Worm (Caenorhabditis elegans) whole organism, L4 larva: ENCODE data around the gene mig-13.
A peak's percentile ranks its signal among the peaks of the same experiment; 100 is the strongest.

Experiments
- F37D6.2 ChIP-seq: sonication (generic microtip); optimal IDR thresholded peaks from 2 replicates; lab custom pipeline; 2016; ENCODE audit warnings: mild to moderate bottlenecking, missing genetic modification characterization, missing compliant biosample characterization
- F44E2.7 ChIP-seq: fragments of 200-800 bp; sonication (Bioruptor generic); IDR thresholded peaks from 2 replicates; pipeline ENCODE4 v2.1.2; 2022; ENCODE audit warnings: missing genetic modification characterization, missing compliant biosample characterization
- Y48G9A.11 ChIP-seq: fragments of 200-800 bp; sonication (Bioruptor generic); IDR thresholded peaks from 2 replicates; pipeline ENCODE4 v1.3.6; 2022; ENCODE audit warnings: missing genetic modification reagents, missing genetic modification characterization, missing compliant biosample characterization
- Y5F2A.4 ChIP-seq: fragments of 200-800 bp; sonication (Bioruptor generic); optimal IDR thresholded peaks from 2 replicates; lab custom pipeline; 2018; ENCODE audit warnings: mild to moderate bottlenecking, missing genetic modification characterization, missing compliant biosample characterization
- Y75B8A.6 ChIP-seq: fragments of 200-800 bp; sonication (Bioruptor generic); IDR thresholded peaks from 2 replicates; pipeline ENCODE4 v1.3.6; 2022; ENCODE audit warnings: missing genetic modification reagents, missing genetic modification characterization, missing compliant biosample characterization
- aly-2 ChIP-seq: sonication (generic microtip); optimal IDR thresholded peaks from 2 replicates; lab custom pipeline; 2018; ENCODE audit warnings: missing biosample characterization, missing genetic modification characterization
- attf-4 ChIP-seq: sonication (generic microtip); optimal IDR thresholded peaks from 3 replicates; lab custom pipeline; 2017; ENCODE audit warnings: missing biosample characterization, missing genetic modification characterization
- ceh-20 ChIP-seq: fragments of 200-800 bp; sonication (Bioruptor generic); IDR thresholded peaks from 2 replicates; pipeline ENCODE4 v1.3.6; 2022; ENCODE audit warnings: missing genetic modification reagents, missing genetic modification characterization, missing compliant biosample characterization
- ceh-44 ChIP-seq: fragments of 200-800 bp; sonication (Bioruptor generic); IDR thresholded peaks from 2 replicates; pipeline ENCODE4 v1.3.6; 2022; ENCODE audit warnings: missing genetic modification reagents, missing genetic modification characterization, missing compliant biosample characterization
- cey-2 ChIP-seq: sonication (generic microtip); optimal IDR thresholded peaks from 3 replicates; lab custom pipeline; 2017; ENCODE audit warnings: missing genetic modification characterization, mild to moderate bottlenecking, missing compliant biosample characterization, antibody characterized with exemption, borderline replicate concordance; ENCODE audit not compliant: insufficient read depth
- ctbp-1 ChIP-seq: fragments of 200-800 bp; sonication (Bioruptor generic); IDR thresholded peaks from 2 replicates; pipeline ENCODE4 v1.3.6; 2022; ENCODE audit warnings: missing genetic modification reagents, missing genetic modification characterization, missing compliant biosample characterization
- daf-16 ChIP-seq, 3 experiments: sonication (generic microtip); optimal IDR thresholded peaks; 2 replicates each; lab custom pipeline; 2016 to 2017; ENCODE audit warnings: missing genetic modification characterization in 3 of 3, missing genetic modification reagents in 3 of 3, mild to moderate bottlenecking in 2 of 3, missing compliant biosample characterization in 2 of 3, missing biosample characterization in 1 of 3, moderate library complexity in 1 of 3
- dmd-6 ChIP-seq: fragments of 200-800 bp; sonication (Bioruptor generic); IDR thresholded peaks from 2 replicates; pipeline ENCODE4 v1.3.6; 2022; ENCODE audit warnings: missing genetic modification reagents, missing genetic modification characterization, missing compliant biosample characterization
- egl-27 ChIP-seq: sonication (generic microtip); optimal IDR thresholded peaks from 3 replicates; lab custom pipeline; 2017; ENCODE audit warnings: missing biosample characterization, missing genetic modification reagents, missing genetic modification characterization
- fkh-10 ChIP-seq: fragments of 150-350 bp; optimal IDR thresholded peaks from 2 replicates; lab custom pipeline; 2014; ENCODE audit warnings: missing biosample characterization, missing genetic modification reagents, missing genetic modification characterization
- fos-1 ChIP-seq: fragments of 150-350 bp; optimal IDR thresholded peaks from 2 replicates; lab custom pipeline; 2014; ENCODE audit warnings: missing biosample characterization, missing genetic modification characterization
- hlh-11 ChIP-seq: fragments of 200-800 bp; sonication (Bioruptor generic); optimal IDR thresholded peaks from 2 replicates; lab custom pipeline; 2018; ENCODE audit warnings: mild to moderate bottlenecking, missing genetic modification characterization, missing compliant biosample characterization
- lin-1 ChIP-seq: fragments of 200-800 bp; sonication (Bioruptor generic); IDR thresholded peaks from 2 replicates; pipeline ENCODE4 v1.3.6; 2022; ENCODE audit warnings: missing genetic modification reagents, missing genetic modification characterization, missing compliant biosample characterization
- lin-29 ChIP-seq: fragments of 200-800 bp; sonication (Bioruptor generic); IDR thresholded peaks from 2 replicates; pipeline ENCODE4 v1.3.6; 2022; ENCODE audit warnings: missing genetic modification reagents, missing genetic modification characterization, missing compliant biosample characterization
- lin-39 ChIP-seq: fragments of 150-350 bp; optimal IDR thresholded peaks from 2 replicates; lab custom pipeline; 2014; ENCODE audit warnings: missing biosample characterization, missing genetic modification reagents, missing genetic modification characterization
- lir-3 ChIP-seq: sonication (generic microtip); optimal IDR thresholded peaks from 2 replicates; lab custom pipeline; 2016; ENCODE audit warnings: mild to moderate bottlenecking, missing genetic modification characterization, missing compliant biosample characterization
- mdl-1 ChIP-seq, 2 experiments: fragments of 150-350 bp in 1 of 2; sonication (generic microtip) in 1 of 2; optimal IDR thresholded peaks; 2 replicates each; lab custom pipeline; 2014 to 2017; ENCODE audit warnings: missing biosample characterization in 2 of 2, missing genetic modification characterization in 2 of 2
- mdt-29 ChIP-seq: fragments of 200-800 bp; sonication (Bioruptor generic); IDR thresholded peaks from 2 replicates; pipeline ENCODE4 v1.3.6; 2022; ENCODE audit warnings: missing genetic modification reagents, missing genetic modification characterization, missing compliant biosample characterization
- mep-1 ChIP-seq: fragments of 150-350 bp; sonication (generic microtip); optimal IDR thresholded peaks from 3 replicates; lab custom pipeline; 2014; ENCODE audit warnings: missing biosample characterization, missing genetic modification characterization
- mes-2 ChIP-seq: sonication (generic microtip); optimal IDR thresholded peaks from 2 replicates; lab custom pipeline; 2016; ENCODE audit warnings: missing genotype, mild to moderate bottlenecking, missing genetic modification characterization, missing compliant biosample characterization; ENCODE audit not compliant: poor library complexity, severe bottlenecking
- nhr-111 ChIP-seq: fragments of 200-800 bp; sonication (Bioruptor generic); optimal IDR thresholded peaks from 2 replicates; lab custom pipeline; 2018; ENCODE audit warnings: mild to moderate bottlenecking, missing genetic modification characterization, missing compliant biosample characterization
- nhr-41 ChIP-seq: fragments of 200-800 bp; sonication (Bioruptor generic); IDR thresholded peaks from 2 replicates; pipeline ENCODE4 v1.3.6; 2022; ENCODE audit warnings: missing genetic modification reagents, missing genetic modification characterization, missing compliant biosample characterization
- nhr-42 ChIP-seq: fragments of 200-800 bp; sonication (Bioruptor generic); IDR thresholded peaks from 2 replicates; pipeline ENCODE4 v1.3.6; 2022; ENCODE audit warnings: missing genetic modification characterization, missing compliant biosample characterization
- nhr-6 ChIP-seq: fragments of 150-350 bp; optimal IDR thresholded peaks from 2 replicates; lab custom pipeline; 2014; ENCODE audit warnings: missing biosample characterization, missing genetic modification characterization
- nhr-77 ChIP-seq: fragments of 150-350 bp; optimal IDR thresholded peaks from 2 replicates; lab custom pipeline; 2014; ENCODE audit warnings: missing biosample characterization, missing genetic modification characterization
- set-16 ChIP-seq: fragments of 200-800 bp; sonication (Bioruptor generic); IDR thresholded peaks from 2 replicates; pipeline ENCODE4 v1.3.6; 2022; ENCODE audit warnings: missing genetic modification reagents, missing genetic modification characterization, missing compliant biosample characterization
- snpc-1.2 ChIP-seq: fragments of 200-800 bp; sonication (Bioruptor generic); IDR thresholded peaks from 2 replicates; pipeline ENCODE4 v1.3.6; 2022; ENCODE audit warnings: missing genetic modification reagents, missing genetic modification characterization, missing compliant biosample characterization
- spr-3 ChIP-seq: fragments of 200-800 bp; sonication (Bioruptor generic); optimal IDR thresholded peaks from 2 replicates; lab custom pipeline; 2018; ENCODE audit warnings: mild to moderate bottlenecking, missing genetic modification characterization, missing compliant biosample characterization
- unc-39 ChIP-seq: sonication (generic microtip); optimal IDR thresholded peaks from 2 replicates; lab custom pipeline; 2017; ENCODE audit warnings: missing biosample characterization, missing genetic modification characterization
- unc-62 ChIP-seq, 3 experiments: fragments of 150-350 bp in 1 of 3; sonication (generic microtip); optimal IDR thresholded peaks in 2 of 3; peaks in 1 of 3; 1 replicate in 1 of 3; 2 replicates in 2 of 3; lab custom pipeline; 2014 to 2017; ENCODE audit warnings: missing biosample characterization in 3 of 3, missing genetic modification characterization in 3 of 3, missing genetic modification reagents in 3 of 3, missing genotype in 1 of 3
- vab-7 ChIP-seq: fragments of 200-800 bp; sonication (Bioruptor generic); IDR thresholded peaks from 2 replicates; pipeline ENCODE4 v1.3.6; 2022; ENCODE audit warnings: missing genetic modification reagents, missing genetic modification characterization, missing compliant biosample characterization
- zfp-2 ChIP-seq: sonication (generic microtip); optimal IDR thresholded peaks from 2 replicates; lab custom pipeline; 2016; ENCODE audit warnings: mild to moderate bottlenecking, missing genetic modification characterization, missing compliant biosample characterization
- zfp-3 ChIP-seq: fragments of 200-800 bp; sonication (Bioruptor generic); conservative IDR thresholded peaks from 2 replicates; pipeline ENCODE4 v1.3.6; 2022; ENCODE audit warnings: missing genetic modification reagents, missing genetic modification characterization, missing compliant biosample characterization
- zip-11 ChIP-seq: fragments of 200-800 bp; sonication (Bioruptor generic); IDR thresholded peaks from 2 replicates; pipeline ENCODE4 v1.3.6; 2022; ENCODE audit warnings: missing genetic modification characterization, missing compliant biosample characterization
- zip-2 ChIP-seq: fragments of 150-350 bp; optimal IDR thresholded peaks from 2 replicates; lab custom pipeline; 2014; ENCODE audit warnings: missing biosample characterization, missing genetic modification characterization
- ztf-7 ChIP-seq: fragments of 150-350 bp; optimal IDR thresholded peaks from 2 replicates; lab custom pipeline; 2014; ENCODE audit warnings: missing biosample characterization, missing genetic modification characterization

The mig-13 gene

DNA sequence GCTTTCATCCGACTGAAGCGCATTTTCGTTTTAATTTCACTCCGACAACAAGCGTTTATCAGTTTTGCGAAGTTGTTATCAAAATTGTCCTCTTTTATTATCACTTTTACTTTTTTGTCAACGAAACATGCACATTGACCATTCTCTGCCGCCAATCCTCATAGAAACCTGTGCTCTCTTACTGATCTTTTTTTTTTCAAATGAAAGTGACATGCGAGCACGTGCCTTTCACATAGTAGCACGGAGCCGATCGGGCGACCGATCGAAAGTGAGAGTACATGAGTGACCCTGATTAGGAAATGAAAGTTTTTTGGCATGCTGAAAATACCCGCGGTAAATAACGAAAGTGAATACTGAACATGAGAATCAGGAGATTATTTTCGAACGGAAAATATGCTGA is 5.9 kb downstream of the mig-13 start (continued):
- TF ChIP-seq nhr-6 (no peak), ceh-20 (GFP tag; lab: Robert Waterston, UW) (peak; percentile 26; the same call in 1 of the 2 replicates), Y75B8A.6 (peak; percentile 28; the same call in 1 of the 2 replicates), Y48G9A.11 (GFP tag; lab: Robert Waterston, UW) (no peak), ctbp-1 (GFP tag; lab: Robert Waterston, UW) (no peak), ceh-44 (GFP tag; lab: Robert Waterston, UW) (no peak), zip-11 (no peak), cey-2 (no peak), mdt-29 (peak; percentile 55; the same call in 1 of the 2 replicates), lin-1 (GFP tag; lab: Robert Waterston, UW) (peak; percentile 76), aly-2 (tag; lab: Kevin White, UChicago) (no peak), fkh-10 (no peak), Y5F2A.4 (GFP tag; lab: Kevin White, UChicago) (no peak), nhr-42 (GFP tag; lab: Robert Waterston, UW) (no peak), attf-4 (tag; lab: Kevin White, UChicago) (no peak), snpc-1.2 (GFP tag; lab: Robert Waterston, UW) (no peak), unc-39 (tag; lab: Kevin White, UChicago) (no peak), F44E2.7 (no peak), mep-1 (tag; lab: Kevin White, UChicago) (peak; percentile 22), egl-27 (tag; lab: Kevin White, UChicago) (no peak), lir-3 (tag; lab: Kevin White, UChicago) (no peak), vab-7 (no peak)
- TF ChIP-seq, all 104 proteins: peak for 27

DNA sequence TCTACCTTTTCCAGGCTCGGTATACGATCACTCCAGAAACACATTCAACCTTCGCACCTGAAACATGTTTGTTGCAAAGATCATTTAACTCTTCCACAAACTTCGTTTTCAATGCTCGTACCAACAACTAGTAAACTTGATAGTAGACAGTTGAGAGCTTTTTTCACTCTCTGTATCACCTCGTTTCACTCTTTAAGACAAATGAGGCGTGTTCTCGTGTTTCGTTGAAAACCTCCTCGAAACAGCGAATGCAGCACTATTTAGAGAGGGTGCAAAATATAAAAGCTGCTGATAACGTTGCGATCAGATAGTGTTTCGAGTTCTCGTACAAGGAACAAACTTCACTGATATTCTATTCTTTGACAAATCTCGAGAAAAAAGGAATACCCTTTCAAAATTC is 6.9 kb downstream of the mig-13 start, which contains the start of gene F43C9.1:
Gene F43C9.1, plus strand, starts transcription at position 301 of the 400 bp plus-strand sequence.
- TF ChIP-seq set-16 (GFP tag; lab: Robert Waterston, UW) (no peak), mes-2 (tag; lab: Kevin White, UChicago) (no peak), fos-1 (tag; lab: Kevin White, UChicago) (no peak), lin-1 (GFP tag; lab: Robert Waterston, UW) (no peak), zfp-3 (GFP tag; lab: Robert Waterston, UW) (no peak), nhr-41 (no peak), mdl-1 (tag; optimal IDR thresholded peaks at IDR 0.05; lab: Kevin White, UChicago) (no peak), dmd-6 (GFP tag; lab: Robert Waterston, UW) (0 out of 2 replicates have a peak, but pooled peaks have one; percentile 17), F37D6.2 (tag; lab: Kevin White, UChicago) (no peak), lin-29 (GFP tag; lab: Robert Waterston, UW) (no peak), daf-16 (GFP tag; optimal IDR thresholded peaks at IDR 0.05; lab: Kevin White, UChicago) (no peak), daf-16 (tag; optimal IDR thresholded peaks at IDR 0.05; lab: Kevin White, UChicago) (peak; percentile 8), zfp-2 (no peak), hlh-11 (peak; percentile 34), nhr-6 (no peak), nhr-42 (GFP tag; lab: Robert Waterston, UW) (no peak), nhr-111 (GFP tag; lab: Kevin White, UChicago) (no peak), lin-39 (tag; lab: Kevin White, UChicago) (no peak), nhr-77 (tag; lab: Kevin White, UChicago) (no peak)
- TF ChIP-seq, all 104 proteins: peak for 3

DNA sequence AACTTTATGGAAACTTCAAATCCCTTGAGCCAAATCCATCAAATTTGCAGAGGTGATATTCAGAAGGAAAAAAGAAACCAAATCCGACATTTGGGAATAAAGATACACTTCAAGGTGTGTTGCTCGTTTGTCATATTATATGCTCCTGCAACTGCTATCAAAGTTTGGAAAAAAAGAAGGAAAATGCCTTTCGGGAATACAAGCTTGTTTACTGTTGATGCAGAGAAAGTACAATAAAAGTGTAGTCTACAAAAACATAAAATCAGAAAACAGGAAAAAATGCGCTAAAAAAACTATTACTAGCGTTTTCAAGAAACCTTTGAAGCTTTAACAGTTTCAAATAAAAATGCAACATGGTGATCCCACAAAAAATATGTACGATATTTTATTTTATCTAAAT is 9.3 kb downstream of the mig-13 start:
- no peak for TF ChIP-seq spr-3
- TF ChIP-seq unc-62 (GFP tag; optimal IDR thresholded peaks at IDR 0.05 in 1 of 2; lab: Kevin White, UChicago) = peak in 1 of 2 experiments; percentile 54
- TF ChIP-seq unc-62 (tag; optimal IDR thresholded peaks at IDR 0.05; lab: Kevin White, UChicago) = no peak
- TF ChIP-seq ztf-7 = no peak
- TF ChIP-seq F44E2.7 = no peak
- TF ChIP-seq daf-16 (GFP tag; optimal IDR thresholded peaks at IDR 0.05; lab: Kevin White, UChicago) = no peak
- peak; percentile 57 for TF ChIP-seq daf-16 (tag; optimal IDR thresholded peaks at IDR 0.05; lab: Kevin White, UChicago)
- TF ChIP-seq zip-2 (tag; lab: Kevin White, UChicago) = no peak
- TF ChIP-seq hlh-11 = no peak
- TF ChIP-seq snpc-1.2 (GFP tag; lab: Robert Waterston, UW) = no peak
